Fruit fly (Drosophila melanogaster) whole organism, wandering third instar larva: ENCODE measurements around the gene CG15818.

ENCODE experiments used
- Abd-B ChIP-seq: fragments of >200 bp; optimal IDR thresholded peaks from 2 replicates; lab custom pipeline; 2017; ENCODE audit warnings: missing biosample characterization, missing genetic modification characterization
- CG32264 ChIP-seq: fragments of 200-800 bp; sonication (Bioruptor generic); optimal IDR thresholded peaks from 2 replicates; lab custom pipeline; 2016; ENCODE audit warnings: missing biosample characterization, missing genetic modification characterization
- CG9705 ChIP-seq: fragments of 200-800 bp; sonication (Bioruptor generic); optimal IDR thresholded peaks from 2 replicates; lab custom pipeline; 2018; ENCODE audit warnings: missing biosample characterization, mild to moderate bottlenecking, missing genetic modification characterization
- CrebA ChIP-seq: fragments of 200-800 bp; sonication (Bioruptor generic); optimal IDR thresholded peaks from 2 replicates; lab custom pipeline; 2016; ENCODE audit warnings: missing biosample characterization, mild to moderate bottlenecking, missing genetic modification characterization, borderline replicate concordance
- Dfd ChIP-seq: fragments of >200 bp; optimal IDR thresholded peaks from 2 replicates; lab custom pipeline; 2017; ENCODE audit warnings: missing biosample characterization, missing genetic modification characterization
- Dif ChIP-seq: fragments of 200-275, 200-300 bp; sonication (Bioruptor generic); optimal IDR thresholded peaks from 2 replicates; lab custom pipeline; 2018; ENCODE audit warnings: missing biosample characterization, missing genetic modification characterization; ENCODE audit not compliant: partially characterized antibody
- GATAd ChIP-seq: sonication (Bioruptor generic); optimal IDR thresholded peaks from 2 replicates; lab custom pipeline; 2016; ENCODE audit warnings: missing biosample characterization, missing genetic modification characterization
- HLH106 ChIP-seq: fragments of 200-800 bp; optimal IDR thresholded peaks from 3 replicates; lab custom pipeline; 2019; ENCODE audit warnings: missing biosample characterization, mild to moderate bottlenecking, missing genetic modification characterization, moderate library complexity
- Hnf4 ChIP-seq: fragments of 200-800 bp; sonication (Bioruptor generic); optimal IDR thresholded peaks from 2 replicates; lab custom pipeline; 2016; ENCODE audit warnings: missing biosample characterization, mild to moderate bottlenecking, missing genetic modification characterization
- Hr78 ChIP-seq: fragments of >200 bp; optimal IDR thresholded peaks from 2 replicates; lab custom pipeline; 2017; ENCODE audit warnings: missing biosample characterization, missing genetic modification characterization
- Hr83 ChIP-seq: fragments of 200-300 bp; sonication (Bioruptor generic); optimal IDR thresholded peaks from 2 replicates; lab custom pipeline; 2016; ENCODE audit warnings: missing biosample characterization, mild to moderate bottlenecking, missing genetic modification characterization, moderate library complexity; ENCODE audit not compliant: poor library complexity, severe bottlenecking
- Jra ChIP-seq: sonication (Bioruptor generic); optimal IDR thresholded peaks from 2 replicates; lab custom pipeline; 2016; ENCODE audit warnings: missing biosample characterization, missing genetic modification characterization
- Mio ChIP-seq: sonication (Bioruptor generic); optimal IDR thresholded peaks from 2 replicates; lab custom pipeline; 2016; ENCODE audit warnings: missing biosample characterization, missing genetic modification characterization
- Myc ChIP-seq: fragments of >200 bp; optimal IDR thresholded peaks from 2 replicates; lab custom pipeline; 2017
- OdsH ChIP-seq: fragments of 200-800 bp; sonication (Bioruptor generic); optimal IDR thresholded peaks from 2 replicates; lab custom pipeline; 2016; ENCODE audit warnings: missing biosample characterization, mild to moderate bottlenecking, missing genetic modification characterization
- Rel ChIP-seq, 2 experiments: fragments of 200-800 bp; sonication (Bioruptor generic) in 1 of 2; optimal IDR thresholded peaks; 2 replicates in 1 of 2; 3 replicates in 1 of 2; lab custom pipeline; 2016 to 2019; ENCODE audit warnings: mild to moderate bottlenecking in 2 of 2, missing biosample characterization in 2 of 2, missing genetic modification characterization in 2 of 2, moderate library complexity in 1 of 2
- Sp1 ChIP-seq: fragments of 200-800 bp; sonication (Bioruptor generic); optimal IDR thresholded peaks from 3 replicates; lab custom pipeline; 2019; ENCODE audit warnings: missing biosample characterization, mild to moderate bottlenecking, missing genetic modification characterization, moderate library complexity
- Vsx2 ChIP-seq: fragments of 200-300, 225-300 bp; sonication (Bioruptor generic); optimal IDR thresholded peaks from 2 replicates; lab custom pipeline; 2018; ENCODE audit warnings: missing biosample characterization, missing genetic modification characterization; ENCODE audit not compliant: partially characterized antibody
- br ChIP-seq: fragments of 200-800 bp; sonication (Bioruptor generic); optimal IDR thresholded peaks from 2 replicates; lab custom pipeline; 2016; ENCODE audit warnings: missing biosample characterization, missing genetic modification characterization
- brk ChIP-seq: fragments of 200-800 bp; sonication (Bioruptor generic); optimal IDR thresholded peaks from 2 replicates; lab custom pipeline; 2016; ENCODE audit warnings: missing biosample characterization, mild to moderate bottlenecking, missing genetic modification characterization
- dl ChIP-seq, 2 experiments: fragments of 175-275, 200-275 bp in 1 of 2; fragments of 200-275 bp in 1 of 2; sonication (Bioruptor generic); optimal IDR thresholded peaks; lab custom pipeline; 2018; ENCODE audit warnings: mild to moderate bottlenecking in 2 of 2, missing biosample characterization in 2 of 2, missing genetic modification characterization in 2 of 2, moderate library complexity in 2 of 2; ENCODE audit not compliant: partially characterized antibody in 2 of 2, insufficient read depth in 1 of 2
- dmrt93B ChIP-seq: fragments of 200-800 bp; sonication (Bioruptor generic); optimal IDR thresholded peaks from 2 replicates; lab custom pipeline; 2018; ENCODE audit warnings: missing biosample characterization, mild to moderate bottlenecking, missing genetic modification characterization
- dsf ChIP-seq: sonication (Bioruptor generic); optimal IDR thresholded peaks from 2 replicates; lab custom pipeline; 2016; ENCODE audit warnings: missing biosample characterization, missing genetic modification characterization, borderline replicate concordance
- ey ChIP-seq: fragments of 200-800 bp; sonication (Bioruptor generic); optimal IDR thresholded peaks from 2 replicates; lab custom pipeline; 2016; ENCODE audit warnings: missing biosample characterization, missing genetic modification characterization
- fru ChIP-seq: fragments of 200-800 bp; sonication (Bioruptor generic); optimal IDR thresholded peaks from 3 replicates; lab custom pipeline; 2016; ENCODE audit warnings: missing biosample characterization, mild to moderate bottlenecking, missing genetic modification characterization
- h ChIP-seq: fragments of 200-800 bp; sonication (Bioruptor generic); optimal IDR thresholded peaks from 3 replicates; lab custom pipeline; 2016; ENCODE audit warnings: missing biosample characterization, mild to moderate bottlenecking, missing genetic modification characterization
- jim ChIP-seq: fragments of 175-275, 200-325 bp; sonication (Bioruptor generic); optimal IDR thresholded peaks from 2 replicates; lab custom pipeline; 2016; ENCODE audit warnings: missing biosample characterization, mild to moderate bottlenecking, missing genetic modification characterization
- lola ChIP-seq: fragments of >200 bp; optimal IDR thresholded peaks from 2 replicates; lab custom pipeline; 2017; ENCODE audit warnings: missing biosample characterization, missing genetic modification characterization
- pan ChIP-seq: fragments of >200 bp; optimal IDR thresholded peaks from 2 replicates; lab custom pipeline; 2017
- psq ChIP-seq: fragments of 200-800 bp; sonication (Bioruptor generic); optimal IDR thresholded peaks from 3 replicates; lab custom pipeline; 2017; ENCODE audit warnings: missing biosample characterization, mild to moderate bottlenecking, missing genetic modification characterization, moderate library complexity
- rgr ChIP-seq: fragments of 200-800 bp; sonication (Bioruptor generic); optimal IDR thresholded peaks from 3 replicates; lab custom pipeline; 2016; ENCODE audit warnings: missing biosample characterization, mild to moderate bottlenecking, missing genetic modification characterization
- sage ChIP-seq: fragments of 200-800 bp; sonication (Bioruptor generic); optimal IDR thresholded peaks from 2 replicates; lab custom pipeline; 2016; ENCODE audit warnings: missing biosample characterization, mild to moderate bottlenecking, missing genetic modification characterization
- sv ChIP-seq: fragments of 200-800 bp; sonication (Bioruptor generic); optimal IDR thresholded peaks from 3 replicates; lab custom pipeline; 2016; ENCODE audit warnings: missing biosample characterization, missing genetic modification characterization
- tai ChIP-seq: sonication (Bioruptor generic); optimal IDR thresholded peaks from 2 replicates; lab custom pipeline; 2016; ENCODE audit warnings: missing biosample characterization, missing genetic modification characterization
- usp ChIP-seq: fragments of >200 bp; optimal IDR thresholded peaks from 2 replicates; lab custom pipeline; 2017; ENCODE audit warnings: missing biosample characterization, missing genetic modification characterization

Gene CG15818

dm6 chr2L:7427067-7427785 lies 16.5 kb downstream of the CG15818 start:
- TF ChIP-seq usp (GFP tag; lab: Kevin White, UChicago) (no peak), dl (GFP tag; optimal IDR thresholded peaks at IDR 0.05; lab: Kevin White, UChicago; ENCODE audit: insufficient read depth in 1 of 2, partially characterized antibody in 2 of 2) (no peak), brk (GFP tag; lab: Kevin White, UChicago) (no peak)

dm6 chr2L:7427786-7428137 lies 17.1 kb downstream of the CG15818 start:
- no peak for TF ChIP-seq sv (GFP tag; lab: Kevin White, UChicago)
- TF ChIP-seq Hr83 (GFP tag; lab: Kevin White, UChicago): no peak
- no peak for TF ChIP-seq Abd-B (GFP tag; lab: Kevin White, UChicago)
- TF ChIP-seq Rel (GFP tag; optimal IDR thresholded peaks at IDR 0.05; lab: Kevin White, UChicago): no peak
- TF ChIP-seq Rel (tag; optimal IDR thresholded peaks at IDR 0.05; lab: Kevin White, UChicago): no peak
- no peak for TF ChIP-seq sage (GFP tag; lab: Kevin White, UChicago)
- TF ChIP-seq GATAd (GFP tag; lab: Kevin White, UChicago): no peak

- TF ChIP-seq CG9705 (no peak), HLH106 (tag; lab: Kevin White, UChicago) (no peak)
These were observed 19.6 kb downstream of the CG15818 start for dm6 chr2L:7430313-7430712.

dm6 chr2L:7431861-7432601 lies 21.3 kb downstream of the CG15818 start:
- TF ChIP-seq fru (GFP tag; lab: Kevin White, UChicago) (no peak), dl (GFP tag; optimal IDR thresholded peaks at IDR 0.05; lab: Kevin White, UChicago; ENCODE audit: insufficient read depth in 1 of 2, partially characterized antibody in 2 of 2) (no peak), jim (GFP tag; lab: Kevin White, UChicago) (no peak), br (GFP tag; lab: Kevin White, UChicago) (no peak), Vsx2 (GFP tag; lab: Kevin White, UChicago) (no peak), pan (no peak), ey (GFP tag; lab: Kevin White, UChicago) (no peak), h (GFP tag; lab: Kevin White, UChicago) (no peak), CrebA (GFP tag; lab: Kevin White, UChicago) (no peak), rgr (GFP tag; lab: Kevin White, UChicago) (no peak), sv (GFP tag; lab: Kevin White, UChicago) (no peak), Sp1 (no peak)
- TF ChIP-seq, all 38 proteins: peak for 0

DNA sequence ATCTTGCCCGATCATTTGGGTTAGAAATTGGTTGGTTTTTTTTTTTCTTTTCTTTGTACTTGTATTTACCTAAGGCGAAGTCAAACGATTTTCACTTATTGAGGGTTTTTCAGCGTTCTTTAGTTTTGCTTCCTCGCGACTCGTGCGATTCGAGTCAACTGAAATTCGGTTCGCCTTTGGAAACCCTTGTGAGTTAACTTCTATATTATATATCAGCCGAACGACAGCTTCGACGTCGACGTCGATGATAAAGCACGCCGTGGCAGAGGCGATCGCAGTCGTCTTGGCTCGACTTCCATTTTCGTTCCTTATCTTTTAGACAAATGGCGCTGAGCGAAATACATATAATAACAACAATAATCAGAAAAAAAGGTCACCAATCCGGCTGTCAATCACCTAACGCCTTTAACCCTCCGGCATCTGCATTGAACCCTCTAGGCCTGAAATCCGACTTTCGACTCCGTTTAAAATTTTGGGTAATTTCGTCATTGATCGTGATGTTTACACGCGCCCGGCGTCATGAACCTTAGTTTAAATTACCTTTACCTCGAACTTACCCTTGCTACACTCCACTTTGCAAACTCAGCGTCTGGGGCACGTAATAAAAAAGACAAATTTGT lies 22.7 kb downstream of the CG15818 start, which contains the start of gene CG5958:
Gene CG5958 (minus strand): TSS at position 180 of the 620 bp plus-strand sequence.
- TF ChIP-seq brk (GFP tag; lab: Kevin White, UChicago) (no peak), Mio (GFP tag; lab: Kevin White, UChicago) (no peak), dl (GFP tag; optimal IDR thresholded peaks at IDR 0.05; lab: Kevin White, UChicago; ENCODE audit: insufficient read depth in 1 of 2, partially characterized antibody in 2 of 2) (no peak), br (GFP tag; lab: Kevin White, UChicago) (peak; percentile 8), Hr83 (GFP tag; lab: Kevin White, UChicago) (no peak), Vsx2 (GFP tag; lab: Kevin White, UChicago) (no peak), Dif (no peak), h (GFP tag; lab: Kevin White, UChicago) (peak; percentile 19), lola (GFP tag; lab: Kevin White, UChicago) (no peak), Myc (lab: Kevin White, UChicago) (no peak), Hr78 (no peak), Hnf4 (GFP tag; lab: Kevin White, UChicago) (peak; percentile 52), Abd-B (GFP tag; lab: Kevin White, UChicago) (no peak), Rel (GFP tag; optimal IDR thresholded peaks at IDR 0.05; lab: Kevin White, UChicago) (no peak), Rel (tag; optimal IDR thresholded peaks at IDR 0.05; lab: Kevin White, UChicago) (peak; percentile 44), tai (GFP tag; lab: Kevin White, UChicago) (no peak), CG32264 (no peak), GATAd (GFP tag; lab: Kevin White, UChicago) (no peak), jim (GFP tag; lab: Kevin White, UChicago) (no peak), dsf (GFP tag; lab: Kevin White, UChicago) (no peak), sv (GFP tag; lab: Kevin White, UChicago) (no peak), sage (GFP tag; lab: Kevin White, UChicago) (peak; percentile 13), Jra (no peak), psq (GFP tag; lab: Kevin White, UChicago) (no peak), rgr (GFP tag; lab: Kevin White, UChicago) (no peak), CrebA (GFP tag; lab: Kevin White, UChicago) (peak; percentile 46), dmrt93B (GFP tag; lab: Kevin White, UChicago) (no peak), usp (GFP tag; lab: Kevin White, UChicago) (no peak), Dfd (GFP tag; lab: Kevin White, UChicago) (no peak), OdsH (no peak), pan (no peak)
